Worm (Caenorhabditis elegans) whole organism, L3 larva: ENCODE measurements around the gene tat-4.

Experiments used
- ceh-16 ChIP-seq: sonication (generic microtip); optimal IDR thresholded peaks from 2 replicates; lab custom pipeline; 2017; ENCODE audit warnings: missing biosample characterization, missing genetic modification characterization
- nhr-76 ChIP-seq: fragments of 150-350 bp; sonication (generic microtip); optimal IDR thresholded peaks from 5 replicates; lab custom pipeline; 2014; ENCODE audit warnings: missing biosample characterization, missing genetic modification characterization
- zag-1 ChIP-seq: fragments of 150-350 bp; optimal IDR thresholded peaks from 2 replicates; lab custom pipeline; 2014; ENCODE audit warnings: missing biosample characterization, missing genetic modification characterization

- TF ChIP-seq nhr-76 = no peak
- no peak for TF ChIP-seq ceh-16 (tag; lab: Kevin White, UChicago)
- no peak for TF ChIP-seq zag-1 (tag; lab: Kevin White, UChicago)
Measured at ce11 chrII:6248503-6248902, 4.4 kb upstream of the tat-4 start.
